Worm (Caenorhabditis elegans) whole organism, young adult: ENCODE measurements around the gene xrn-2.

ENCODE experiments used
- C17E4.6 ChIP-seq: fragments of 200-800 bp; sonication (Bioruptor generic); IDR thresholded peaks from 2 replicates; pipeline ENCODE4 v1.3.6; 2022; ENCODE audit warnings: missing genetic modification reagents, missing genetic modification characterization, missing compliant biosample characterization
- Y79H2A.3 ChIP-seq: fragments of 200-800 bp; sonication (Bioruptor generic); conservative IDR thresholded peaks from 2 replicates; pipeline ENCODE4 v1.3.6; 2022; ENCODE audit warnings: missing genetic modification reagents, missing genetic modification characterization, missing compliant biosample characterization
- ceh-27 ChIP-seq: fragments of 200-800 bp; sonication (Bioruptor generic); optimal IDR thresholded peaks from 2 replicates; lab custom pipeline; 2018; ENCODE audit warnings: mild to moderate bottlenecking, missing genetic modification characterization, moderate library complexity, missing compliant biosample characterization
- egrh-3 ChIP-seq: fragments of 200-800 bp; sonication (Bioruptor generic); IDR thresholded peaks from 2 replicates; pipeline ENCODE4 v1.3.6; 2022; ENCODE audit warnings: missing genetic modification reagents, missing genetic modification characterization, missing compliant biosample characterization
- lag-1 ChIP-seq: fragments of 200-800 bp; sonication (Bioruptor generic); IDR thresholded peaks from 2 replicates; pipeline ENCODE4 v1.3.6; 2022; ENCODE audit warnings: missing genetic modification reagents, missing genetic modification characterization, missing compliant biosample characterization
- let-607 ChIP-seq, 2 experiments: fragments of 200-800 bp in 1 of 2; sonication (Bioruptor generic) in 1 of 2; sonication (generic microtip) in 1 of 2; optimal IDR thresholded peaks; 2 replicates each; lab custom pipeline; 2016 to 2018; ENCODE audit warnings: mild to moderate bottlenecking in 2 of 2, missing compliant biosample characterization in 2 of 2, missing genetic modification characterization in 2 of 2, moderate library complexity in 2 of 2, missing genotype in 1 of 2
- lin-35 ChIP-seq, 3 experiments: fragments of 150-350 bp in 2 of 3; sonication (generic microtip) in 1 of 3; optimal IDR thresholded peaks; 2 replicates each; lab custom pipeline; 2014 to 2018; ENCODE audit warnings: missing biosample characterization in 3 of 3, missing genetic modification characterization in 3 of 3, missing genetic modification reagents in 3 of 3
- mes-4 ChIP-seq: sonication (generic microtip); optimal IDR thresholded peaks from 2 replicates; lab custom pipeline; 2016; ENCODE audit warnings: missing genotype, missing genetic modification characterization, missing compliant biosample characterization
- mxl-1 ChIP-seq: sonication (generic microtip); optimal IDR thresholded peaks from 2 replicates; lab custom pipeline; 2016; ENCODE audit warnings: missing genetic modification characterization, missing compliant biosample characterization
- pbrm-1 ChIP-seq: fragments of 200-800 bp; sonication (Bioruptor generic); IDR thresholded peaks from 2 replicates; pipeline ENCODE4 v1.3.6; 2022; ENCODE audit warnings: missing genetic modification reagents, missing genetic modification characterization, missing compliant biosample characterization
- pha-4 ChIP-seq: fragments of 150-350 bp; sonication (generic microtip); optimal IDR thresholded peaks from 2 replicates; lab custom pipeline; 2014; ENCODE audit warnings: missing biosample characterization, missing genetic modification reagents, missing genetic modification characterization
- unc-62 ChIP-seq: fragments of 150-350 bp; optimal IDR thresholded peaks from 2 replicates; lab custom pipeline; 2014; ENCODE audit warnings: missing biosample characterization, missing genetic modification reagents, missing genetic modification characterization

DNA sequence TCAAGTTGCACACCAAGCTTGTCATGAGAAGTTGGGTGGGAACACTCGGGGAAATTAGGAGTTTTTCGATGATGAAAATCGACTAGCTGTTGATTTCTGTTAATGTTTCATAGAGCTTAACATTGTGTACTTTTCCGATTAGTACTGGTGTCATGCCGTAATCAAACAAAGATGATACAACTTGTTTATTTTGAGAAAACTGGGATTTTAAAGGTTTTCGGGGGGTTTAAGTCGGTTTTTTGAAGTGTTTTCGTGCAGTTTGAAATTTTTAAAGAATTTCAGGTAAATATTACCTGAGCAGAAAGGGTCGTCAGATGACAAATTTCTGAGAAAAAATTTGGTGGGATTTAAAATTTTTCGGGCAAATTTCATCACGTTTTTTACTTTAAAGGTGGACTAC lies 16.0 kb downstream of the xrn-2 start, which contains the start of gene eat-2:
- no peak for TF ChIP-seq unc-62 (GFP tag; lab: Kevin White, UChicago)
- TF ChIP-seq ceh-27 (GFP tag; lab: Kevin White, UChicago), result no peak
- TF ChIP-seq lag-1 (GFP tag; lab: Robert Waterston, UW), result no peak
- TF ChIP-seq lin-35 (GFP tag; optimal IDR thresholded peaks at IDR 0.05; lab: Kevin White, UChicago), result no peak
- no peak for TF ChIP-seq egrh-3
- no peak for TF ChIP-seq pha-4 (tag; lab: Kevin White, UChicago)
- TF ChIP-seq mes-4 (tag; lab: Kevin White, UChicago), result no peak
- TF ChIP-seq let-607 (tag; optimal IDR thresholded peaks at IDR 0.05; lab: Kevin White, UChicago), result no peak
- no peak for TF ChIP-seq mxl-1
- TF ChIP-seq C17E4.6, result no peak
- no peak for TF ChIP-seq pbrm-1 (GFP tag; lab: Robert Waterston, UW)
- no peak for TF ChIP-seq Y79H2A.3 (GFP tag; lab: Robert Waterston, UW)
